Worm (Caenorhabditis elegans): ENCODE data around the gene C23F12.9.

- TF ChIP-seq ceh-45 (GFP tag; IDR thresholded peaks at IDR 0.05) (no peak), T23F11.4 (GFP tag; optimal IDR thresholded peaks at IDR 0.05) (no peak)
These were observed 37.2 kb downstream of the C23F12.9 start, which contains the start of gene B0272.3 for ce11 chrX:9431002-9431482.
